Worm (Caenorhabditis elegans) whole organism, young adult: ENCODE data around the gene C05D12.3.

Source experiments
- F37B4.10 ChIP-seq: fragments of 200-800 bp; sonication (Bioruptor generic); IDR thresholded peaks from 2 replicates; pipeline ENCODE4 v1.3.6; 2022; ENCODE audit warnings: missing genetic modification characterization, missing compliant biosample characterization
- T07F8.4 ChIP-seq: sonication (generic microtip); optimal IDR thresholded peaks from 2 replicates; lab custom pipeline; 2016; ENCODE audit warnings: mild to moderate bottlenecking, missing genetic modification characterization, moderate library complexity, missing compliant biosample characterization
- ZK185.1 ChIP-seq: sonication (generic microtip); optimal IDR thresholded peaks from 2 replicates; lab custom pipeline; 2016; ENCODE audit warnings: mild to moderate bottlenecking, missing genetic modification characterization, missing compliant biosample characterization; ENCODE audit not compliant: poor library complexity, severe bottlenecking
- ama-1 ChIP-seq, 3 experiments: fragments of 150-350 bp in 1 of 3; sonication (generic microtip) in 2 of 3; optimal IDR thresholded peaks; 2 replicates each; lab custom pipeline; 2014 to 2018; ENCODE audit warnings: missing biosample characterization in 2 of 3, missing genetic modification characterization in 2 of 3, missing genetic modification reagents in 2 of 3
- dpl-1 ChIP-seq: fragments of 150-350 bp; optimal IDR thresholded peaks from 2 replicates; lab custom pipeline; 2014; ENCODE audit warnings: missing biosample characterization, missing genetic modification reagents, missing genetic modification characterization
- nfya-2 ChIP-seq: fragments of 200-800 bp; sonication (Bioruptor generic); IDR thresholded peaks from 2 replicates; pipeline ENCODE4 v1.3.6; 2022; ENCODE audit warnings: missing genetic modification reagents, missing genetic modification characterization, missing compliant biosample characterization
- snpc-4 ChIP-seq, 5 experiments: fragments of 150-350 bp in 1 of 5; sonication (generic microtip) in 4 of 5; optimal IDR thresholded peaks; 2 replicates each; lab custom pipeline; 2014 to 2018; ENCODE audit warnings: missing genetic modification characterization in 5 of 5, missing biosample characterization in 3 of 5, antibody characterized with exemption in 2 of 5, mild to moderate bottlenecking in 2 of 5, missing compliant biosample characterization in 2 of 5, missing genotype in 2 of 5, moderate library complexity in 2 of 5, missing genetic modification reagents in 1 of 5
- ztf-18 ChIP-seq: sonication (generic microtip); optimal IDR thresholded peaks from 2 replicates; lab custom pipeline; 2016; ENCODE audit warnings: missing genotype, mild to moderate bottlenecking, missing genetic modification characterization, missing compliant biosample characterization
- ztf-22 ChIP-seq: fragments of 200-800 bp; sonication (Bioruptor generic); optimal IDR thresholded peaks from 2 replicates; lab custom pipeline; 2018; ENCODE audit warnings: mild to moderate bottlenecking, missing genetic modification characterization, moderate library complexity, missing compliant biosample characterization
- ztf-28 ChIP-seq: fragments of 200-800 bp; sonication (Bioruptor generic); IDR thresholded peaks from 2 replicates; pipeline ENCODE4 v1.3.6; 2022; ENCODE audit warnings: missing genetic modification reagents, missing genetic modification characterization, missing compliant biosample characterization
- ztf-3 ChIP-seq: fragments of 200-800 bp; sonication (Bioruptor generic); optimal IDR thresholded peaks from 2 replicates; lab custom pipeline; 2018; ENCODE audit warnings: mild to moderate bottlenecking, missing genetic modification characterization, missing compliant biosample characterization

- TF ChIP-seq ama-1 (optimal IDR thresholded peaks at IDR 0.05; lab: Kevin White, UChicago) (no peak), ama-1 (GFP tag; optimal IDR thresholded peaks at IDR 0.05; lab: Kevin White, UChicago) (no peak), ztf-22 (GFP tag; lab: Kevin White, UChicago) (no peak), T07F8.4 (no peak), snpc-4 (GFP tag; optimal IDR thresholded peaks at IDR 0.05; lab: Kevin White, UChicago) (no peak), snpc-4 (tag; optimal IDR thresholded peaks at IDR 0.05; lab: Kevin White, UChicago) (no peak), ztf-3 (GFP tag; lab: Kevin White, UChicago) (no peak), ztf-18 (tag; lab: Kevin White, UChicago) (no peak), nfya-2 (no peak), dpl-1 (no peak), ZK185.1 (no peak), ztf-28 (no peak), F37B4.10 (no peak)
These were observed 19.9 kb downstream of the C05D12.3 start, which contains the start of gene W02B12.13 for ce11 chrII:11444973-11445372.
